Fruit fly (Drosophila melanogaster): ENCODE results near the gene Pde9.

Pde9 gene

DNA sequence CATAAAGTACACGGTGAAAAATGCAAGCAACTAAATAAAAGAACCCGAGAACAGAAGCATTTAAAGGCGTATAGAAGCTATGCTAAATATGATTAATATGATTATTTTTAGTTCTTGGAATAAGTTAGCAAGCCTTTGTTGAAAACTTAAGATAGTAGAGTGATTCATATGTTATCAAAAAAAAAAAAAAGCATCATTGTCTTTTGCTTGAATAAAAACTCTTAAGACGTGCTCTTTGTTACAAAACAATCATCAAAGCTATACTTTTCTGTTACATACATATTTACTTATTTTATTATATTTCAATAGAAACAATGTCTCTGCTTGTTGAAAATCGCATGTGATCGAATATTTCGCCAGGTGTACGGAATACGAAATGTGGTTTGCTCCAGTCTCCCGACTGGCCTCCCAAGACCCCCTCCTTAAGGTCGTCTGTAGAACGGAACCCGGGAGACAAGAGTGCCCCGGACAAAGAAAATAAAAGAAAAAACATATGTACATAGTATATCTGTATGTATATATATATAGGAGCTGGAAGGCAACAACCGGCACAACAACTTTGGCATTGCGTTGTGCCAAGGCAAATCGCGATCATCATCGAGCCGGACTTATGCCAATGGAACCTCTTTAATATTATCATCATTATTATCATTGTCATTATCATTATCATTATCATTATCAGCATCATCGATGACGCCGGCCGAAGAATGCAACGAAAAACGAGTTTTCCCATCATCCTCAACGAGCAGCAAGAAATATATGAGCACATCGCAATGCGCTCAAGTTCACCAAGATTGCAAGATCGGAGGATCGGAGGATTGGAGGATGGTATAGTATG is 5.6 kb downstream of the Pde9 start:
- TF ChIP-seq Hr78 (GFP tag; optimal IDR thresholded peaks at IDR 0.05) (no peak), Jra (GFP tag; optimal IDR thresholded peaks at IDR 0.05) (no peak), usp (GFP tag; optimal IDR thresholded peaks at IDR 0.05) (no peak), sage (GFP tag; optimal IDR thresholded peaks at IDR 0.05) (no peak), brk (GFP tag; optimal IDR thresholded peaks at IDR 0.05) (no peak), foxo (GFP tag; optimal IDR thresholded peaks at IDR 0.05) (peak in 1 of 2 experiments; percentile 45), GATAd (GFP tag; optimal IDR thresholded peaks at IDR 0.05) (no peak), br (GFP tag; optimal IDR thresholded peaks at IDR 0.05) (peak; percentile 21), HLH106 (tag; optimal IDR thresholded peaks at IDR 0.05) (peak; percentile 38), Rel (GFP tag; optimal IDR thresholded peaks at IDR 0.05) (peak; percentile 43), Rel (tag; optimal IDR thresholded peaks at IDR 0.05) (no peak), dl (GFP tag; optimal IDR thresholded peaks at IDR 0.05; ENCODE audit: insufficient read depth in 1 of 2, partially characterized antibody in 2 of 2) (no peak), Dif (GFP tag; optimal IDR thresholded peaks at IDR 0.05; ENCODE audit: partially characterized antibody) (peak; percentile 22), h (GFP tag; optimal IDR thresholded peaks at IDR 0.05) (peak; percentile 5), dsf (GFP tag; optimal IDR thresholded peaks at IDR 0.05; ENCODE audit: borderline replicate concordance) (no peak), ey (GFP tag; optimal IDR thresholded peaks at IDR 0.05) (peak; percentile 20), dmrt93B (GFP tag; optimal IDR thresholded peaks at IDR 0.05) (peak; percentile 24), Vsx2 (GFP tag; optimal IDR thresholded peaks at IDR 0.05; ENCODE audit: partially characterized antibody) (no peak), Hr83 (GFP tag; optimal IDR thresholded peaks at IDR 0.05; ENCODE audit: poor library complexity, severe bottlenecking) (no peak), CG9705 (GFP tag; optimal IDR thresholded peaks at IDR 0.05) (no peak), jim (GFP tag; optimal IDR thresholded peaks at IDR 0.05) (no peak), lola (GFP tag; optimal IDR thresholded peaks at IDR 0.05) (no peak), sv (GFP tag; optimal IDR thresholded peaks at IDR 0.05) (no peak), woc (GFP tag; optimal IDR thresholded peaks at IDR 0.05) (no peak), rgr (GFP tag; optimal IDR thresholded peaks at IDR 0.05) (peak; percentile 7), Mio (GFP tag; optimal IDR thresholded peaks at IDR 0.05) (no peak), Sp1 (GFP tag; optimal IDR thresholded peaks at IDR 0.05) (peak; percentile 51), Myc (optimal IDR thresholded peaks at IDR 0.05) (no peak), Hnf4 (GFP tag; optimal IDR thresholded peaks at IDR 0.05) (no peak), CG32264 (GFP tag; optimal IDR thresholded peaks at IDR 0.05) (no peak), pan (optimal IDR thresholded peaks at IDR 0.05) (no peak), psq (GFP tag; optimal IDR thresholded peaks at IDR 0.05) (peak; percentile 21), OdsH (GFP tag; optimal IDR thresholded peaks at IDR 0.05) (peak; percentile 26), tai (GFP tag; optimal IDR thresholded peaks at IDR 0.05) (no peak), N (GFP tag; optimal IDR thresholded peaks at IDR 0.05) (no peak), fru (GFP tag; optimal IDR thresholded peaks at IDR 0.05) (peak; percentile 35), CrebA (GFP tag; optimal IDR thresholded peaks at IDR 0.05; ENCODE audit: borderline replicate concordance) (no peak), Dfd (GFP tag; optimal IDR thresholded peaks at IDR 0.05) (no peak), Abd-B (GFP tag; optimal IDR thresholded peaks at IDR 0.05) (no peak)

DNA sequence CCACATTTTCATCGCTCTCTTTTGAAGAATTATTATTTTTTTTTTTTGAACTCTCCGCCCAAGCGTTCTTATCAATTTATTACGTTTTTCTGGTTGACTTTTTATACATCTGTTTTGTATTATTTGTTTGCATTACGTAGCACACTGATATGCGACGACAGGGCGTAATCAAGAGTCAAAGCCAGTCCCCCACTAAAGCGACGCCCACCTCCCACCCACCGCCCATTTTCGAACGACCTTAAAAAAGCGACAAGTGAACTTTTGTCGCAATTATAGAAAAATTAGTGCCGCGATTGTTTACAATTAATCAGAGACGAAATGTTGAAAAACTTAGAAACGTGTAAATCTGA is 6.3 kb downstream of the Pde9 start:
- TF ChIP-seq CrebA (GFP tag; optimal IDR thresholded peaks at IDR 0.05; ENCODE audit: borderline replicate concordance): peak; percentile 1
- no peak for TF ChIP-seq pan (optimal IDR thresholded peaks at IDR 0.05)
- no peak for TF ChIP-seq Dfd (GFP tag; optimal IDR thresholded peaks at IDR 0.05)
- no peak for TF ChIP-seq dl (GFP tag; optimal IDR thresholded peaks at IDR 0.05; ENCODE audit: insufficient read depth in 1 of 2, partially characterized antibody in 2 of 2)
